Fruit fly (Drosophila melanogaster) Kc167 (cell line): ENCODE measurements around the gene CG42709.

ENCODE experiments used
- h ChIP-seq: fragments of >200 bp; optimal IDR thresholded peaks from 3 replicates; lab custom pipeline; 2018; ENCODE audit warnings: missing external identifiers
- psq ChIP-seq: fragments of >200 bp; optimal IDR thresholded peaks from 2 replicates; lab custom pipeline; 2017; ENCODE audit warnings: missing external identifiers
- ttk ChIP-seq: sonication (Bioruptor generic); optimal IDR thresholded peaks from 2 replicates; lab custom pipeline; 2017; ENCODE audit warnings: missing external identifiers

DNA sequence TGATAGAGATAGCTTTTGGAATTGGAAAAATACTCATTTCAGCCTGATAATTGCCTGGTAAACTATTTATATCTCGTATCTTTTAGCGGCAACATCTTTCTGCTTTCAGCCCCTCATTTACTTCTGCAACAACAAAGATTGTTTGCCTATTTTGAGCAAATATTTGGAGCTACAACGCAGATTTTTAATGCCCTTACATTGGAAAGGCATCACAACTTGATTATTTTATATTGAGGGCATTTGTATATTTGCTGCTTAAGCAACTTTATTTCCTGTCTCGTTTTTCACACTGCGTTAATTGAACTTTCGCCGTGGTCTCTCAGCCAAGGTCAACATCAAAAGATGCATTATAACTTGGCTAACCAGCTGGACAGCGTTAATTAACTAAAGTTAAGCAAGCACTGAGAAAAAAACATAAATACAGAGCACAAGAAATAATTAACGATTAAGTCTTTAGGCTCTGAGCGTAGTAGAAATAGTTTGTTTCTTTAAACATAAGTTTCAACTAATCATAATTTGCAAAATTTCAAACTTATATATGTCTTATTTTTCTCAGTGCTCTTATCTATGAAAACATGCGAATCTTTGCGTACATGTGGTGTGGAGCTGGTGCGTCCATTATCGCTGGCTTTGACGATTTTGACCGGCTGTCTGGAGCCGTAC is 41.4 kb downstream of the CG42709 start:
- TF ChIP-seq psq (lab: Kevin White, UChicago) (no peak), h (lab: Kevin White, UChicago) (no peak), ttk (lab: Kevin White, UChicago) (no peak)
